Fruit fly (Drosophila melanogaster) S2 (cell line): ENCODE results near the gene CG34451.

Source experiments
- CG8478 ChIP-seq: fragments of >200 bp; optimal IDR thresholded peaks from 2 replicates; lab custom pipeline; 2018
- CTCF ChIP-seq, 2 experiments: fragments of >200 bp; optimal IDR thresholded peaks; 2 replicates each; lab custom pipeline; 2018

Gene CG34451

dm6 chr3L:15708579-15708978 lies 16.7 kb upstream of the CG34451 start:
- TF ChIP-seq CTCF (optimal IDR thresholded peaks at IDR 0.05; lab: Kevin White, UChicago) (no peak), CG8478 (lab: Kevin White, UChicago) (no peak)

dm6 chr3L:15708158-15708557 lies 16.3 kb upstream of the CG34451 start:
- TF ChIP-seq CTCF (optimal IDR thresholded peaks at IDR 0.05; lab: Kevin White, UChicago) (no peak), CG8478 (lab: Kevin White, UChicago) (no peak)

dm6 chr3L:15706199-15706598 lies 14.3 kb upstream of the CG34451 start:
- TF ChIP-seq CTCF (optimal IDR thresholded peaks at IDR 0.05; lab: Kevin White, UChicago) (no peak), CG8478 (lab: Kevin White, UChicago) (no peak)

- no peak for TF ChIP-seq CTCF (optimal IDR thresholded peaks at IDR 0.05; lab: Kevin White, UChicago)
- no peak for TF ChIP-seq CG8478 (lab: Kevin White, UChicago)
Measured at dm6 chr3L:15704250-15704985, 12.6 kb upstream of the CG34451 start.

- no peak for TF ChIP-seq CTCF (optimal IDR thresholded peaks at IDR 0.05; lab: Kevin White, UChicago)
- no peak for TF ChIP-seq CG8478 (lab: Kevin White, UChicago)
Measured at dm6 chr3L:15703330-15704119, 11.7 kb upstream of the CG34451 start.

dm6 chr3L:15702191-15702590 lies 10.3 kb upstream of the CG34451 start:
- TF ChIP-seq CTCF (optimal IDR thresholded peaks at IDR 0.05; lab: Kevin White, UChicago): no peak
- TF ChIP-seq CG8478 (lab: Kevin White, UChicago): no peak

dm6 chr3L:15700338-15700966 lies 8.6 kb upstream of the CG34451 start:
- no peak for TF ChIP-seq CTCF (optimal IDR thresholded peaks at IDR 0.05; lab: Kevin White, UChicago)

dm6 chr3L:15699626-15700337 lies 7.9 kb upstream of the CG34451 start, which contains the start of gene comm2:
TSS of gene comm2 (minus strand) at chr3L:15699850.
- TF ChIP-seq CTCF (optimal IDR thresholded peaks at IDR 0.05; lab: Kevin White, UChicago) (no peak), CG8478 (lab: Kevin White, UChicago) (no peak)

dm6 chr3L:15697916-15698315 lies 6.0 kb upstream of the CG34451 start:
- TF ChIP-seq CG8478 (lab: Kevin White, UChicago): no peak
- no peak for TF ChIP-seq CTCF (optimal IDR thresholded peaks at IDR 0.05; lab: Kevin White, UChicago)

dm6 chr3L:15695195-15695594 lies 3.3 kb upstream of the CG34451 start:
- TF ChIP-seq CTCF (optimal IDR thresholded peaks at IDR 0.05; lab: Kevin White, UChicago) (no peak), CG8478 (lab: Kevin White, UChicago) (no peak)

- TF ChIP-seq CTCF (optimal IDR thresholded peaks at IDR 0.05; lab: Kevin White, UChicago): no peak
- no peak for TF ChIP-seq CG8478 (lab: Kevin White, UChicago)
Measured at dm6 chr3L:15694406-15694805, 2.5 kb upstream of the CG34451 start.

- TF ChIP-seq CG8478 (lab: Kevin White, UChicago) (no peak), CTCF (optimal IDR thresholded peaks at IDR 0.05; lab: Kevin White, UChicago) (no peak)
Measured at dm6 chr3L:15692794-15693532, 1.1 kb upstream of the CG34451 start.

dm6 chr3L:15692388-15692787 lies 520 bp upstream of the CG34451 start:
- TF ChIP-seq CTCF (optimal IDR thresholded peaks at IDR 0.05; lab: Kevin White, UChicago): no peak
- no peak for TF ChIP-seq CG8478 (lab: Kevin White, UChicago)
